Worm (Caenorhabditis elegans) whole organism, mixed stage, embryonic: ENCODE results near the gene egrh-2.

Experiments
- M03D4.4 ChIP-seq: sonication (generic microtip); optimal IDR thresholded peaks from 2 replicates; lab custom pipeline; 2017; ENCODE audit warnings: mild to moderate bottlenecking, missing genetic modification characterization, missing compliant biosample characterization
- bed-3 ChIP-seq: fragments of 200-800 bp; sonication (Bioruptor generic); optimal IDR thresholded peaks from 3 replicates; lab custom pipeline; 2018; ENCODE audit warnings: mild to moderate bottlenecking, missing genetic modification characterization, moderate library complexity, missing compliant biosample characterization
- blmp-1 ChIP-seq: fragments of 150-350 bp; optimal IDR thresholded peaks from 2 replicates; lab custom pipeline; 2014; ENCODE audit warnings: missing biosample characterization, missing genetic modification characterization
- ceh-39 ChIP-seq: fragments of 150-350 bp; optimal IDR thresholded peaks from 2 replicates; lab custom pipeline; 2014; ENCODE audit warnings: missing biosample characterization, missing genetic modification characterization
- ces-1 ChIP-seq: fragments of 150-350 bp; optimal IDR thresholded peaks from 2 replicates; lab custom pipeline; 2014; ENCODE audit warnings: missing biosample characterization, missing genetic modification reagents, missing genetic modification characterization
- drap-1 ChIP-seq: fragments of 200-800 bp; sonication (Bioruptor generic); optimal IDR thresholded peaks from 3 replicates; lab custom pipeline; 2018; ENCODE audit warnings: mild to moderate bottlenecking, missing genetic modification characterization, missing compliant biosample characterization
- elt-1 ChIP-seq: sonication (generic microtip); optimal IDR thresholded peaks from 2 replicates; lab custom pipeline; 2017; ENCODE audit warnings: missing genetic modification characterization, mild to moderate bottlenecking, missing compliant biosample characterization, antibody characterized with exemption, moderate library complexity, borderline replicate concordance; ENCODE audit not compliant: insufficient read depth
- elt-3 ChIP-seq: fragments of 150-350 bp; optimal IDR thresholded peaks from 2 replicates; lab custom pipeline; 2014; ENCODE audit warnings: missing biosample characterization, missing genetic modification characterization
- flh-1 ChIP-seq: fragments of 200-800 bp; sonication (Bioruptor generic); optimal IDR thresholded peaks from 2 replicates; lab custom pipeline; 2018; ENCODE audit warnings: mild to moderate bottlenecking, missing genetic modification characterization, moderate library complexity, missing compliant biosample characterization
- ham-2 ChIP-seq: fragments of 200-800 bp; sonication (Bioruptor generic); optimal IDR thresholded peaks from 2 replicates; lab custom pipeline; 2018; ENCODE audit warnings: mild to moderate bottlenecking, missing genetic modification characterization, missing compliant biosample characterization
- hlh-1 ChIP-seq: fragments of 150-350 bp; optimal IDR thresholded peaks from 2 replicates; lab custom pipeline; 2014; ENCODE audit warnings: missing biosample characterization, missing genetic modification reagents, missing genetic modification characterization
- lin-13 ChIP-seq: fragments of 150-350 bp; optimal IDR thresholded peaks from 2 replicates; lab custom pipeline; 2014; ENCODE audit warnings: missing biosample characterization, missing genetic modification characterization
- lin-32 ChIP-seq: fragments of 200-800 bp; sonication (Bioruptor generic); optimal IDR thresholded peaks from 2 replicates; lab custom pipeline; 2018; ENCODE audit warnings: mild to moderate bottlenecking, missing genetic modification characterization, missing compliant biosample characterization
- mep-1 ChIP-seq: fragments of 150-350 bp; optimal IDR thresholded peaks from 2 replicates; lab custom pipeline; 2017; ENCODE audit warnings: missing biosample characterization, missing genetic modification reagents, missing genetic modification characterization, inconsistent platforms
- mls-2 ChIP-seq: sonication (generic microtip); optimal IDR thresholded peaks from 2 replicates; lab custom pipeline; 2016; ENCODE audit warnings: mild to moderate bottlenecking, missing genetic modification characterization, moderate library complexity, missing compliant biosample characterization
- nhr-28 ChIP-seq: fragments of 150-350 bp; optimal IDR thresholded peaks from 2 replicates; lab custom pipeline; 2014; ENCODE audit warnings: missing biosample characterization, missing genetic modification characterization
- nhr-76 ChIP-seq: sonication (generic microtip); optimal IDR thresholded peaks from 2 replicates; lab custom pipeline; 2017; ENCODE audit warnings: missing biosample characterization, missing genetic modification characterization
- pha-4 ChIP-seq: fragments of 150-350 bp; optimal IDR thresholded peaks from 2 replicates; lab custom pipeline; 2018; ENCODE audit warnings: missing biosample characterization, missing genetic modification reagents, missing genetic modification characterization
- sem-2 ChIP-seq: fragments of 200-800 bp; sonication (Bioruptor generic); optimal IDR thresholded peaks from 2 replicates; lab custom pipeline; 2018; ENCODE audit warnings: mild to moderate bottlenecking, missing genetic modification characterization, missing compliant biosample characterization
- snpc-4 ChIP-seq: fragments of 150-350 bp; optimal IDR thresholded peaks from 2 replicates; lab custom pipeline; 2014; ENCODE audit warnings: missing biosample characterization, missing genetic modification characterization
- unc-120 ChIP-seq: sonication (generic microtip); optimal IDR thresholded peaks from 2 replicates; lab custom pipeline; 2017; ENCODE audit warnings: missing genetic modification characterization, missing compliant biosample characterization; ENCODE audit not compliant: poor library complexity, severe bottlenecking
- unc-39 ChIP-seq: fragments of 150-350 bp; optimal IDR thresholded peaks from 2 replicates; lab custom pipeline; 2014; ENCODE audit warnings: missing biosample characterization, missing genetic modification characterization
- unc-62 ChIP-seq: fragments of 150-350 bp; optimal IDR thresholded peaks from 2 replicates; lab custom pipeline; 2014; ENCODE audit warnings: missing biosample characterization, missing genetic modification reagents, missing genetic modification characterization
- zip-8 ChIP-seq: fragments of 150-350 bp; optimal IDR thresholded peaks from 2 replicates; lab custom pipeline; 2014; ENCODE audit warnings: missing biosample characterization, missing genetic modification characterization

The egrh-2 gene

ce11 chrIV:957820-958219, 32.4 kb downstream of the egrh-2 start:
- TF ChIP-seq ceh-39 (peak; percentile 59), snpc-4 (tag; lab: Kevin White, UChicago) (no peak), lin-32 (GFP tag; lab: Kevin White, UChicago) (no peak), mls-2 (tag; lab: Kevin White, UChicago) (peak; percentile 49), unc-62 (GFP tag; lab: Kevin White, UChicago) (peak; percentile 81), drap-1 (GFP tag; lab: Kevin White, UChicago) (peak; percentile 33), elt-1 (peak; percentile 22), hlh-1 (tag; lab: Kevin White, UChicago) (peak; percentile 34), unc-120 (peak; percentile 80), lin-13 (tag; lab: Kevin White, UChicago) (peak; percentile 9), mep-1 (tag; lab: Kevin White, UChicago) (peak; percentile 18)

ce11 chrIV:953136-953535, 37.1 kb downstream of the egrh-2 start:
- peak; percentile 51 for TF ChIP-seq blmp-1 (tag; lab: Kevin White, UChicago)
- TF ChIP-seq bed-3 (GFP tag; lab: Kevin White, UChicago), result no peak
- TF ChIP-seq, all 35 proteins: peak for 1

DNA sequence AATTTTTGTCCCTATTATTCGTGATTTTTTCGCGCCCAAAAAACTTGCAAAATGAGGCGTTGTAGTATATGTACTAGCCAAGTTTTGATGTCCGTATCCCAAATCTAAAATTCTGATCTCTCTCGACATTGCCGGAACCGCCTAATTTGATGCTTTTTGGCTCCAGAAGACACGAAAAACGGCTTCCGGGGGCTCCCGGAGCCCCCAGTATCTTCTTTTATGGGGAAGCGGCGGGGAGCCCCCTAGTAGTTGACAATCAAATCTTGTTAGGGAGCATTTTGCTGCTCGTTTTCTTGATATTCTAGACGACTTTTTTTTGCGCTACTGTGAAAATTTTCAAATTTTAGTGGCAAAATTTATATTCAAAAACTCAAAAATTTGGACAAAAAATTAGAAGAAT, 38.7 kb downstream of the egrh-2 start:
- no peak for TF ChIP-seq nhr-76 (tag; lab: Kevin White, UChicago)
- TF ChIP-seq unc-39 (tag; lab: Kevin White, UChicago), result no peak
- no peak for TF ChIP-seq mep-1 (tag; lab: Kevin White, UChicago)
- TF ChIP-seq drap-1 (GFP tag; lab: Kevin White, UChicago), result no peak
- TF ChIP-seq ces-1, result peak; percentile 50
- no peak for TF ChIP-seq ham-2 (GFP tag; lab: Kevin White, UChicago)

ce11 chrIV:949940-950592, 40.2 kb downstream of the egrh-2 start:
- TF ChIP-seq elt-1, result peak; percentile 4
- TF ChIP-seq elt-3 (tag; lab: Kevin White, UChicago), result no peak
- TF ChIP-seq, all 35 proteins: peak for 1

DNA sequence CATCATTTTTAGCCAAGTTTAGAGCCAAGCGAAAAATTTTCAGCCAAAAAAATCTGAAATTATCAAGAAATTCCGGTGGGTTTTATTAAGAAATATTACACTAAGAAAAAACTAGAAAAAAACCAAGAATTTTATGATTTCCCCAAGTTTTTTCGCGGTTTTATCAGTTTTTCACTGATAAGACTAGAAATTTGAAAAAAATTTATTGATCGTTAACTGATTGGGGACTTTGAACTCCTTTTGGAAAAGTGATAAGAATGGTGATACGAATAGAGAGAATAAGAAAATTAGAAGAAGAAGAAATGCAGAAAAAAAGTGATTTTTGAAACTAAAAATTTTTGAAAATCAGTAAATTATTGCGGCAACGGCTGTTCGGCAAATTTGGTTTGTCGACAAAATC, 44.7 kb downstream of the egrh-2 start, which contains the start of gene faah-3:
Gene faah-3 (minus strand): TSS at position 53 of the 400 bp plus-strand sequence.
- no peak for TF ChIP-seq bed-3 (GFP tag; lab: Kevin White, UChicago)
- no peak for TF ChIP-seq unc-120
- TF ChIP-seq lin-13 (tag; lab: Kevin White, UChicago), result no peak
- no peak for TF ChIP-seq nhr-76 (tag; lab: Kevin White, UChicago)
- no peak for TF ChIP-seq flh-1
- no peak for TF ChIP-seq snpc-4 (tag; lab: Kevin White, UChicago)
- no peak for TF ChIP-seq nhr-28 (tag; lab: Kevin White, UChicago)
- TF ChIP-seq unc-62 (GFP tag; lab: Kevin White, UChicago), result no peak
- no peak for TF ChIP-seq hlh-1 (tag; lab: Kevin White, UChicago)
- TF ChIP-seq zip-8, result no peak
- TF ChIP-seq elt-3 (tag; lab: Kevin White, UChicago), result no peak

- TF ChIP-seq M03D4.4 (tag; lab: Kevin White, UChicago), result no peak
- no peak for TF ChIP-seq elt-3 (tag; lab: Kevin White, UChicago)
- no peak for TF ChIP-seq hlh-1 (tag; lab: Kevin White, UChicago)
- no peak for TF ChIP-seq lin-13 (tag; lab: Kevin White, UChicago)
- TF ChIP-seq unc-39 (tag; lab: Kevin White, UChicago), result no peak
- TF ChIP-seq zip-8, result no peak
- no peak for TF ChIP-seq pha-4 (tag; lab: Kevin White, UChicago)
- TF ChIP-seq unc-120, result no peak
- TF ChIP-seq mep-1 (tag; lab: Kevin White, UChicago), result no peak
- TF ChIP-seq elt-1, result no peak
- no peak for TF ChIP-seq drap-1 (GFP tag; lab: Kevin White, UChicago)
- TF ChIP-seq sem-2 (GFP tag; lab: Kevin White, UChicago), result no peak
Measured at ce11 chrIV:935725-936124, 54.5 kb downstream of the egrh-2 start, which contains the start of gene F58H7.1. Gene F58H7.1 (minus strand): TSS chrIV:935825.
